Fruit fly (Drosophila melanogaster) whole organism, embryonic: Measurements from ENCODE around the gene mRpL50.

Experiments used
- Atf3 ChIP-seq: fragments of 200-800 bp; sonication (Bioruptor generic); optimal IDR thresholded peaks from 3 replicates; lab custom pipeline; 2016; ENCODE audit warnings: missing biosample characterization, missing genetic modification characterization
- Atf6 ChIP-seq: fragments of 200-800 bp; sonication (Bioruptor generic); IDR thresholded peaks from 2 replicates; pipeline ENCODE4 v1.3.6; 2022; ENCODE audit warnings: missing biosample characterization, missing genetic modification characterization
- B-H1 ChIP-seq: fragments of 200-800 bp; sonication (Bioruptor generic); IDR thresholded peaks from 3 replicates; pipeline ENCODE4 v1.3.6; 2022; ENCODE audit warnings: missing biosample characterization, missing genetic modification characterization
- CG11504 ChIP-seq: fragments of 200-800 bp; sonication (Bioruptor generic); optimal IDR thresholded peaks from 3 replicates; lab custom pipeline; 2019; ENCODE audit warnings: missing biosample characterization, mild to moderate bottlenecking, missing genetic modification characterization, moderate library complexity
- CG12155 ChIP-seq: fragments of 200-800 bp; sonication (Bioruptor generic); optimal IDR thresholded peaks from 3 replicates; lab custom pipeline; 2016; ENCODE audit warnings: missing biosample characterization, missing genetic modification characterization
- CG31365 ChIP-seq: fragments of 200-800 bp; sonication (Bioruptor generic); optimal IDR thresholded peaks from 2 replicates; lab custom pipeline; 2018; ENCODE audit warnings: missing biosample characterization, mild to moderate bottlenecking, missing genetic modification characterization
- CG4854 ChIP-seq: fragments of 200-800 bp; sonication (Bioruptor generic); optimal IDR thresholded peaks from 2 replicates; lab custom pipeline; 2016; ENCODE audit warnings: missing biosample characterization, missing genetic modification characterization, inconsistent platforms
- Lhr ChIP-seq: fragments of 200-800 bp; sonication (Bioruptor generic); optimal IDR thresholded peaks from 3 replicates; lab custom pipeline; 2017; ENCODE audit warnings: mild to moderate bottlenecking, missing biosample characterization, missing genetic modification reagents, missing genetic modification characterization
- da ChIP-seq: fragments of 200-800 bp; sonication (Bioruptor generic); optimal IDR thresholded peaks from 2 replicates; lab custom pipeline; 2016; ENCODE audit warnings: missing biosample characterization, missing genetic modification characterization
- pum ChIP-seq: fragments of 200-800 bp; sonication (Bioruptor generic); optimal IDR thresholded peaks from 2 replicates; lab custom pipeline; 2016; ENCODE audit warnings: missing biosample characterization, missing genetic modification characterization
- rib ChIP-seq: fragments of 200-800 bp; sonication (Bioruptor generic); IDR thresholded peaks from 2 replicates; pipeline ENCODE4 v1.3.6; 2022; ENCODE audit warnings: missing biosample characterization, missing genetic modification characterization
- slbo ChIP-seq: fragments of 200-800 bp; sonication (Bioruptor generic); IDR thresholded peaks from 2 replicates; pipeline ENCODE4 v1.3.6; 2022; ENCODE audit warnings: missing biosample characterization, missing genetic modification characterization
- stc ChIP-seq: fragments of 200-800 bp; sonication (Bioruptor generic); IDR thresholded peaks from 2 replicates; pipeline ENCODE4 v1.3.6; 2022; ENCODE audit warnings: missing biosample characterization, missing genetic modification characterization

The mRpL50 gene

DNA sequence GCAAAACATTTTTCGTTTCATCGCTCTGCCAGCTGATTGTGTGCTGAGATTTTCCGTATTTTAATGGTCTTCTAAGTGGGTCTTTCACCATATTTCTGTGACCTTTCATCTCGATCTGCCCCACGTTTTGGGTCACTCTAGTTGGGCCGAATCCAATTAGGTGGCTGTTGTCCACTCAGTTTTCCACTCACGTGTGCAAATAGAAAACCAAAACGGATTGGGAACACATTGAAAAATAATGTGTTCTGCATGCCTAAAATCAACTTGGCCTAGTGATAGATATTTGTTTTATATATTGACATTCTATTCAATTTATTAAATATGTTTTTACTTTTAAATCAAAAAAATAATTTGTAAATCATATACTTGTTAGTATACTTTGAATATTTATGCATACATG, 9.5 kb downstream of the mRpL50 start, which contains the start of gene CG14826:
TSS of gene CG14826 (plus strand) at position 301 of the 400 bp plus-strand sequence.
- no peak for TF ChIP-seq CG12155
- TF ChIP-seq rib, result no peak
- TF ChIP-seq slbo (GFP tag; lab: Robert Waterston, UW), result no peak
- no peak for TF ChIP-seq stc (GFP tag; lab: Robert Waterston, UW)
- no peak for TF ChIP-seq Atf6 (GFP tag; lab: Robert Waterston, UW)
- no peak for TF ChIP-seq CG11504 (tag; lab: Kevin White, UChicago)
- no peak for TF ChIP-seq Lhr (GFP tag; lab: Kevin White, UChicago)
- TF ChIP-seq CG4854 (GFP tag; lab: Kevin White, UChicago), result no peak
- no peak for TF ChIP-seq pum (GFP tag; lab: Kevin White, UChicago)
- TF ChIP-seq CG31365 (tag; lab: Kevin White, UChicago), result no peak
- TF ChIP-seq Atf3 (GFP tag; lab: Kevin White, UChicago), result no peak
- TF ChIP-seq B-H1 (GFP tag; lab: Robert Waterston, UW), result no peak
- TF ChIP-seq da (GFP tag; lab: Kevin White, UChicago), result no peak
- TF ChIP-seq, all 482 proteins: peak for 0
